Worm (Caenorhabditis elegans) whole organism, L4 larva: ENCODE data around the gene pals-22.

Source experiments
- F26F4.8 ChIP-seq: fragments of 200-800 bp; sonication (Bioruptor generic); conservative IDR thresholded peaks from 2 replicates; pipeline ENCODE4 v1.3.6; 2022; ENCODE audit warnings: missing genetic modification characterization, missing compliant biosample characterization
- T26A8.4 ChIP-seq: fragments of 200-800 bp; sonication (Bioruptor generic); IDR thresholded peaks from 2 replicates; pipeline ENCODE4 v1.3.6; 2022; ENCODE audit warnings: missing genetic modification characterization, missing compliant biosample characterization
- aha-1 ChIP-seq: fragments of 150-350 bp; peaks from one replicate; lab custom pipeline; 2014; ENCODE audit warnings: missing biosample characterization, missing genetic modification characterization
- ama-1 ChIP-seq: fragments of 150-350 bp; optimal IDR thresholded peaks from 2 replicates; lab custom pipeline; 2014; ENCODE audit warnings: inconsistent platforms, mixed read lengths
- ceh-20 ChIP-seq: fragments of 200-800 bp; sonication (Bioruptor generic); IDR thresholded peaks from 2 replicates; pipeline ENCODE4 v1.3.6; 2022; ENCODE audit warnings: missing genetic modification reagents, missing genetic modification characterization, missing compliant biosample characterization
- ceh-62 ChIP-seq: sonication (generic microtip); optimal IDR thresholded peaks from 2 replicates; lab custom pipeline; 2017; ENCODE audit warnings: missing biosample characterization, missing genetic modification characterization
- daf-16 ChIP-seq, 3 experiments: sonication (generic microtip); optimal IDR thresholded peaks; 2 replicates each; lab custom pipeline; 2016 to 2017; ENCODE audit warnings: missing genetic modification characterization in 3 of 3, missing genetic modification reagents in 3 of 3, mild to moderate bottlenecking in 2 of 3, missing compliant biosample characterization in 2 of 3, missing biosample characterization in 1 of 3, moderate library complexity in 1 of 3
- daf-19 ChIP-seq: fragments of 200-800 bp; sonication (Bioruptor generic); conservative IDR thresholded peaks from 2 replicates; pipeline ENCODE4 v1.3.6; 2022; ENCODE audit warnings: missing genetic modification characterization, missing compliant biosample characterization
- dmd-6 ChIP-seq: fragments of 200-800 bp; sonication (Bioruptor generic); IDR thresholded peaks from 2 replicates; pipeline ENCODE4 v1.3.6; 2022; ENCODE audit warnings: missing genetic modification reagents, missing genetic modification characterization, missing compliant biosample characterization
- duxl-1 ChIP-seq: sonication (generic microtip); optimal IDR thresholded peaks from 2 replicates; lab custom pipeline; 2016; ENCODE audit warnings: mild to moderate bottlenecking, missing genetic modification characterization, moderate library complexity, missing compliant biosample characterization; ENCODE audit not compliant: poor library complexity
- egl-43 ChIP-seq: fragments of 200-800 bp; sonication (Bioruptor generic); IDR thresholded peaks from 2 replicates; pipeline ENCODE4 v1.3.6; 2022; ENCODE audit warnings: missing genetic modification reagents, missing genetic modification characterization, missing compliant biosample characterization
- gei-8 ChIP-seq: fragments of 200-800 bp; sonication (Bioruptor generic); optimal IDR thresholded peaks from 2 replicates; lab custom pipeline; 2018; ENCODE audit warnings: mild to moderate bottlenecking, missing genetic modification characterization, missing compliant biosample characterization
- hif-1 ChIP-seq, 2 experiments: sonication (generic microtip); optimal IDR thresholded peaks; 2 replicates each; lab custom pipeline; 2016 to 2017; ENCODE audit warnings: missing compliant biosample characterization in 2 of 2, missing genetic modification characterization in 2 of 2, missing genetic modification reagents in 2 of 2, missing genotype in 2 of 2, mild to moderate bottlenecking in 1 of 2
- hmg-1.1 ChIP-seq: fragments of 200-800 bp; sonication (Bioruptor generic); IDR thresholded peaks from 2 replicates; pipeline ENCODE4 v1.3.6; 2022; ENCODE audit warnings: missing genetic modification reagents, missing genetic modification characterization, missing compliant biosample characterization
- jun-1 ChIP-seq: fragments of 150-350 bp; optimal IDR thresholded peaks from 2 replicates; lab custom pipeline; 2014; ENCODE audit warnings: missing biosample characterization, missing genetic modification reagents, missing genetic modification characterization
- lin-1 ChIP-seq: fragments of 200-800 bp; sonication (Bioruptor generic); IDR thresholded peaks from 2 replicates; pipeline ENCODE4 v1.3.6; 2022; ENCODE audit warnings: missing genetic modification reagents, missing genetic modification characterization, missing compliant biosample characterization
- lin-29 ChIP-seq: fragments of 200-800 bp; sonication (Bioruptor generic); IDR thresholded peaks from 2 replicates; pipeline ENCODE4 v1.3.6; 2022; ENCODE audit warnings: missing genetic modification reagents, missing genetic modification characterization, missing compliant biosample characterization
- lsy-2 ChIP-seq, 2 experiments: fragments of 150-350 bp in 1 of 2; sonication (generic microtip) in 1 of 2; optimal IDR thresholded peaks; 2 replicates each; lab custom pipeline; 2014 to 2017; ENCODE audit warnings: missing biosample characterization in 2 of 2, missing genetic modification characterization in 2 of 2
- madf-9 ChIP-seq: fragments of 200-800 bp; sonication (Bioruptor generic); conservative IDR thresholded peaks from 2 replicates; pipeline ENCODE4 v1.3.6; 2022; ENCODE audit warnings: missing genetic modification reagents, missing genetic modification characterization, missing compliant biosample characterization
- mxl-2 ChIP-seq: fragments of 200-800 bp; sonication (Bioruptor generic); conservative IDR thresholded peaks from 2 replicates; pipeline ENCODE4 v1.3.6; 2022; ENCODE audit warnings: missing genetic modification reagents, missing genetic modification characterization, missing compliant biosample characterization
- mxl-3 ChIP-seq: fragments of 200-800 bp; sonication (Bioruptor generic); optimal IDR thresholded peaks from 2 replicates; lab custom pipeline; 2018; ENCODE audit warnings: mild to moderate bottlenecking, missing genetic modification characterization, missing compliant biosample characterization
- nhr-11 ChIP-seq: fragments of 150-350 bp; optimal IDR thresholded peaks from 2 replicates; lab custom pipeline; 2014; ENCODE audit warnings: missing biosample characterization, missing genetic modification characterization
- nhr-237 ChIP-seq: sonication (generic microtip); optimal IDR thresholded peaks from 2 replicates; lab custom pipeline; 2017; ENCODE audit warnings: missing biosample characterization, missing genetic modification characterization
- nhr-28 ChIP-seq: fragments of 150-350 bp; optimal IDR thresholded peaks from 2 replicates; lab custom pipeline; 2014; ENCODE audit warnings: missing biosample characterization, missing genetic modification characterization
- nhr-41 ChIP-seq: fragments of 200-800 bp; sonication (Bioruptor generic); IDR thresholded peaks from 2 replicates; pipeline ENCODE4 v1.3.6; 2022; ENCODE audit warnings: missing genetic modification reagents, missing genetic modification characterization, missing compliant biosample characterization
- nhr-48 ChIP-seq: sonication (generic microtip); optimal IDR thresholded peaks from 2 replicates; lab custom pipeline; 2016; ENCODE audit warnings: mild to moderate bottlenecking, missing genetic modification characterization, missing compliant biosample characterization
- nhr-6 ChIP-seq: fragments of 150-350 bp; optimal IDR thresholded peaks from 2 replicates; lab custom pipeline; 2014; ENCODE audit warnings: missing biosample characterization, missing genetic modification characterization
- set-16 ChIP-seq: fragments of 200-800 bp; sonication (Bioruptor generic); IDR thresholded peaks from 2 replicates; pipeline ENCODE4 v1.3.6; 2022; ENCODE audit warnings: missing genetic modification reagents, missing genetic modification characterization, missing compliant biosample characterization
- skn-1 ChIP-seq: fragments of 150-350 bp; optimal IDR thresholded peaks from 2 replicates; lab custom pipeline; 2014; ENCODE audit warnings: missing biosample characterization, missing genetic modification characterization
- snpc-1.2 ChIP-seq: fragments of 200-800 bp; sonication (Bioruptor generic); IDR thresholded peaks from 2 replicates; pipeline ENCODE4 v1.3.6; 2022; ENCODE audit warnings: missing genetic modification reagents, missing genetic modification characterization, missing compliant biosample characterization
- unc-130 ChIP-seq: sonication (generic microtip); optimal IDR thresholded peaks from 2 replicates; lab custom pipeline; 2016; ENCODE audit warnings: missing genetic modification reagents, missing genetic modification characterization, missing compliant biosample characterization
- unc-62 ChIP-seq, 3 experiments: fragments of 150-350 bp in 1 of 3; sonication (generic microtip); optimal IDR thresholded peaks in 2 of 3; peaks in 1 of 3; 1 replicate in 1 of 3; 2 replicates in 2 of 3; lab custom pipeline; 2014 to 2017; ENCODE audit warnings: missing biosample characterization in 3 of 3, missing genetic modification characterization in 3 of 3, missing genetic modification reagents in 3 of 3, missing genotype in 1 of 3
- vab-7 ChIP-seq: fragments of 200-800 bp; sonication (Bioruptor generic); IDR thresholded peaks from 2 replicates; pipeline ENCODE4 v1.3.6; 2022; ENCODE audit warnings: missing genetic modification reagents, missing genetic modification characterization, missing compliant biosample characterization
- zag-1 ChIP-seq: fragments of 150-350 bp; optimal IDR thresholded peaks from 2 replicates; lab custom pipeline; 2014; ENCODE audit warnings: missing biosample characterization, missing genetic modification characterization
- zip-11 ChIP-seq: fragments of 200-800 bp; sonication (Bioruptor generic); IDR thresholded peaks from 2 replicates; pipeline ENCODE4 v1.3.6; 2022; ENCODE audit warnings: missing genetic modification characterization, missing compliant biosample characterization
- zip-2 ChIP-seq: fragments of 150-350 bp; optimal IDR thresholded peaks from 2 replicates; lab custom pipeline; 2014; ENCODE audit warnings: missing biosample characterization, missing genetic modification characterization

pals-22 gene

DNA sequence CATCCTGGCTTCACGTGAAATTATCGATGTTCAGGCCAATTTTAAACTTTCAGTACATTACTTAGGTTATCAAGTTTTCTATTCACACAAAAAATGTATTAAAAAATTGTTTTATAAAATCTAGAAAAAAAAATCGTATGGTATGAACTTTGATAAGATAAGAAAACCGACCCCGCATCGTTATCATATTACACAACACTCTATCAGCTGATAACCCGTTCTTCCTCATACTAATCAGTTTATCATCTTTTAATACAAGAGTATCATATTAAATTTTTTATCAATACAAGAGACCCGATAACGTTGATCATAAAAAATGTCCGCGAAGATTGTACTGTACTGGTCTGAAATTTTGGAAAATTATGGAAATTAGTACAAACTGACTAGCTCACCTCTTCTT is 21.9 kb downstream of the pals-22 start (continued):
- TF ChIP-seq zip-11 (GFP tag; lab: Robert Waterston, UW) (no peak), egl-43 (GFP tag; lab: Robert Waterston, UW) (no peak), lin-1 (GFP tag; lab: Robert Waterston, UW) (peak; percentile 96), daf-19 (GFP tag; lab: Robert Waterston, UW) (no peak), mxl-2 (no peak), duxl-1 (no peak), snpc-1.2 (GFP tag; lab: Robert Waterston, UW) (no peak), daf-16 (GFP tag; optimal IDR thresholded peaks at IDR 0.05; lab: Kevin White, UChicago) (peak in 1 of 2 experiments; percentile 49), daf-16 (tag; optimal IDR thresholded peaks at IDR 0.05; lab: Kevin White, UChicago) (peak; percentile 86), nhr-237 (tag; lab: Kevin White, UChicago) (no peak), gei-8 (GFP tag; lab: Kevin White, UChicago) (no peak), lsy-2 (tag; optimal IDR thresholded peaks at IDR 0.05; lab: Kevin White, UChicago) (no peak), hmg-1.1 (GFP tag; lab: Robert Waterston, UW) (no peak), lin-29 (GFP tag; lab: Robert Waterston, UW) (no peak), mxl-3 (GFP tag; lab: Kevin White, UChicago) (no peak), zip-2 (tag; lab: Kevin White, UChicago) (peak; percentile 13), ceh-20 (peak; percentile 64; the same call in 1 of the 2 replicates), jun-1 (tag; lab: Kevin White, UChicago) (peak; percentile 52), ama-1 (lab: Kevin White, UChicago) (no peak), nhr-41 (GFP tag; lab: Robert Waterston, UW) (peak; percentile 100), vab-7 (GFP tag; lab: Robert Waterston, UW) (no peak), nhr-6 (tag; lab: Kevin White, UChicago) (peak; percentile 83), unc-130 (GFP tag; lab: Kevin White, UChicago) (no peak), nhr-28 (tag; lab: Kevin White, UChicago) (peak; percentile 99), F26F4.8 (GFP tag; lab: Robert Waterston, UW) (no peak), skn-1 (tag; lab: Kevin White, UChicago) (no peak), nhr-48 (tag; lab: Kevin White, UChicago) (peak; percentile 1), dmd-6 (GFP tag; lab: Robert Waterston, UW) (peak; percentile 98), aha-1 (tag; lab: Kevin White, UChicago) (no peak), hif-1 (tag; optimal IDR thresholded peaks at IDR 0.05; lab: Kevin White, UChicago) (no peak)

ce11 chrIII:156645-157044 is 24.4 kb downstream of the pals-22 start, which contains the start of the genes zig-13 and ver-1:
TSS of gene zig-13 (minus strand) at chrIII:156745.
TSS of gene ver-1 (plus strand) at chrIII:156824.
- TF ChIP-seq madf-9 (GFP tag; lab: Robert Waterston, UW) (no peak), zag-1 (no peak)

ce11 chrIII:157980-158379 is 25.8 kb downstream of the pals-22 start:
- TF ChIP-seq daf-16 (GFP tag; optimal IDR thresholded peaks at IDR 0.05; lab: Kevin White, UChicago) (no peak), daf-16 (tag; optimal IDR thresholded peaks at IDR 0.05; lab: Kevin White, UChicago) (no peak), set-16 (GFP tag; lab: Robert Waterston, UW) (peak; percentile 78), skn-1 (tag; lab: Kevin White, UChicago) (no peak), aha-1 (tag; lab: Kevin White, UChicago) (peak; percentile 17), T26A8.4 (no peak), ceh-62 (tag; lab: Kevin White, UChicago) (no peak)

DNA sequence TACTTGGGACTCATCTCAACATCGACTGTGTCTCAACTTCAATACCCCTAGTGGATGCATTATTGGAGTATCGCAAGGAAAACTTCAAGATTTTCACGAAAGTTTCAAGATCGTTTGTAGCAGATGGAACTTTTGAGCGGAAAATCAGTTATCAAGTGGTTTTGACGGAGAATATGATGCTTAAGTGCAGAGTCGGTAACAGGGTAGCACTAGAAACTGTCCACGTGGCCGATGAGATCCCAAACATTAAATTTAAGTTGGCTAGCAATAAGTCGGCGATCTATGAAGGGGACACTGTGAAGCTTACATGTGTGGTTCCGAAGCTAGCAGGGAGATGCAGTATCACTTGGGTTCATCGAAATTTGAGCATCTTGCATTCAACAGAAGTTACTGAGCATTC is 26.9 kb downstream of the pals-22 start:
- TF ChIP-seq nhr-11 (tag; lab: Kevin White, UChicago) (no peak), unc-62 (GFP tag; optimal IDR thresholded peaks at IDR 0.05 in 1 of 2; lab: Kevin White, UChicago) (peak in 1 of 2 experiments; percentile 90), unc-62 (tag; optimal IDR thresholded peaks at IDR 0.05; lab: Kevin White, UChicago) (no peak)
